Fruit fly (Drosophila melanogaster): Measurements from ENCODE around the gene bur.
A peak's percentile ranks its signal among the peaks of the same experiment; 100 is the strongest.

Gene bur

dm6 chr2L:21168295-21169159 is 11.0 kb downstream of the bur start, which contains the start of the genes mAcon1, CG43345 and CG43346 (continued):
- TF ChIP-seq h (optimal IDR thresholded peaks at IDR 0.05) (no peak), CG7357 (GFP tag; IDR thresholded peaks at IDR 0.05) (peak; percentile 59; the same call in 1 of the 3 replicates), Lpt (GFP tag; optimal IDR thresholded peaks at IDR 0.05) (no peak), dm (GFP tag; optimal IDR thresholded peaks at IDR 0.05) (peak; percentile 89), CG4282 (GFP tag; optimal IDR thresholded peaks at IDR 0.05) (peak; percentile 59), lbe (GFP tag; optimal IDR thresholded peaks at IDR 0.05) (peak; percentile 69), dimm (GFP tag; IDR thresholded peaks at IDR 0.05) (no peak), CG6791 (GFP tag; IDR thresholded peaks at IDR 0.05; ENCODE audit: partially characterized antibody) (no peak), Sox102F (GFP tag; optimal IDR thresholded peaks at IDR 0.05) (no peak)

- TF ChIP-seq Sry-δ (GFP tag; optimal IDR thresholded peaks at IDR 0.05), result peak; percentile 14
- TF ChIP-seq stwl (tag; optimal IDR thresholded peaks at IDR 0.05), result no peak
- TF ChIP-seq Ets97D (GFP tag; optimal IDR thresholded peaks at IDR 0.05), result peak; percentile 10
- TF ChIP-seq gro (GFP tag; optimal IDR thresholded peaks at IDR 0.05), result peak; percentile 41
- peak; percentile 23 for TF ChIP-seq CG10543 (GFP tag; optimal IDR thresholded peaks at IDR 0.05)
- 0 out of 2 replicates have a peak, but pooled peaks have one; percentile 7 for TF ChIP-seq Ada2b (GFP tag; IDR thresholded peaks at IDR 0.05)
- TF ChIP-seq CG12391 (tag; optimal IDR thresholded peaks at IDR 0.05), result peak; percentile 0
- TF ChIP-seq CG16779 (GFP tag; IDR thresholded peaks at IDR 0.05), result no peak
- TF ChIP-seq CG13287 (GFP tag; IDR thresholded peaks at IDR 0.05; ENCODE audit: partially characterized antibody), result peak; percentile 22; the same call in 1 of the 2 replicates
- TF ChIP-seq Oli (tag; optimal IDR thresholded peaks at IDR 0.05), result no peak
- no peak for TF ChIP-seq hb (GFP tag; IDR thresholded peaks at IDR 0.05; ENCODE audit: partially characterized antibody)
- peak; percentile 44 for TF ChIP-seq HmgZ (tag; optimal IDR thresholded peaks at IDR 0.05)
- TF ChIP-seq Sry-β (GFP tag; optimal IDR thresholded peaks at IDR 0.05), result peak; percentile 79
- peak; percentile 84 for TF ChIP-seq Med (GFP tag)
- TF ChIP-seq CG14710 (tag; optimal IDR thresholded peaks at IDR 0.05), result peak; percentile 8
- TF ChIP-seq pzg (GFP tag; optimal IDR thresholded peaks at IDR 0.05), result peak; percentile 63
- TF ChIP-seq CG15514 (GFP tag; optimal IDR thresholded peaks at IDR 0.05), result peak; percentile 55
- no peak for TF ChIP-seq pfk (GFP tag; optimal IDR thresholded peaks at IDR 0.05)
- peak; percentile 16 for TF ChIP-seq trem (tag; optimal IDR thresholded peaks at IDR 0.05)
- no peak for TF ChIP-seq CG14441 (GFP tag; IDR thresholded peaks at IDR 0.05)
- peak; percentile 14 for TF ChIP-seq CG13624 (GFP tag; optimal IDR thresholded peaks at IDR 0.05)
- peak; percentile 25 to 88 for TF ChIP-seq crp (GFP tag; optimal IDR thresholded peaks at IDR 0.05)
- TF ChIP-seq CG31441 (GFP tag; IDR thresholded peaks at IDR 0.05), result no peak
- TF ChIP-seq CoRest (tag; optimal IDR thresholded peaks at IDR 0.05), result peak; percentile 22
- TF ChIP-seq BEAF-32 (GFP tag; optimal IDR thresholded peaks at IDR 0.05), result peak; percentile 18
- TF ChIP-seq E2f2 (GFP tag; IDR thresholded peaks at IDR 0.05), result peak; percentile 93
- peak; percentile 36; the same call in 1 of the 3 replicates for TF ChIP-seq CG34422 (GFP tag; IDR thresholded peaks at IDR 0.05)
- TF ChIP-seq CG31224 (GFP tag; IDR thresholded peaks at IDR 0.05), result no peak
- peak; percentile 86 for TF ChIP-seq Dp (GFP tag; optimal IDR thresholded peaks at IDR 0.05)
- peak; percentile 24; the same call in 1 of the 2 replicates for TF ChIP-seq CG3847 (GFP tag; IDR thresholded peaks at IDR 0.05)
- TF ChIP-seq CG4617 (GFP tag; optimal IDR thresholded peaks at IDR 0.05; ENCODE audit: borderline replicate concordance), result peak; percentile 27
- TF ChIP-seq CG17328 (GFP tag; IDR thresholded peaks at IDR 0.05), result 0 out of 2 replicates have a peak, but pooled peaks have one; percentile 5
- no peak for TF ChIP-seq CkIIα-i1 (GFP tag; IDR thresholded peaks at IDR 0.05)
- TF ChIP-seq CG12104 (GFP tag; optimal IDR thresholded peaks at IDR 0.05), result no peak
- peak; percentile 42 for TF ChIP-seq sug (tag; optimal IDR thresholded peaks at IDR 0.05)
- peak; percentile 25 for TF ChIP-seq CHES-1-like (GFP tag; optimal IDR thresholded peaks at IDR 0.05)
- peak; percentile 80 for TF ChIP-seq MBD-R2 (GFP tag; IDR thresholded peaks at IDR 0.05)
- TF ChIP-seq gsb-n (tag; optimal IDR thresholded peaks at IDR 0.05), result no peak
Measured at dm6 chr2L:21166422-21166821, 13.1 kb downstream of the bur start.

Data from whole organism, embryonic.